Worm (Caenorhabditis elegans): ENCODE results near the gene prdm-14.

The prdm-14 gene

ce11 chrX:9014451-9014850 is 31.6 kb upstream of the prdm-14 start:
- TF ChIP-seq elt-1 (tag; optimal IDR thresholded peaks at IDR 0.05; ENCODE audit: borderline replicate concordance, insufficient read depth) (no peak), elt-3 (tag; optimal IDR thresholded peaks at IDR 0.05) (no peak), ceh-83 (GFP tag; optimal IDR thresholded peaks at IDR 0.05) (no peak)

DNA sequence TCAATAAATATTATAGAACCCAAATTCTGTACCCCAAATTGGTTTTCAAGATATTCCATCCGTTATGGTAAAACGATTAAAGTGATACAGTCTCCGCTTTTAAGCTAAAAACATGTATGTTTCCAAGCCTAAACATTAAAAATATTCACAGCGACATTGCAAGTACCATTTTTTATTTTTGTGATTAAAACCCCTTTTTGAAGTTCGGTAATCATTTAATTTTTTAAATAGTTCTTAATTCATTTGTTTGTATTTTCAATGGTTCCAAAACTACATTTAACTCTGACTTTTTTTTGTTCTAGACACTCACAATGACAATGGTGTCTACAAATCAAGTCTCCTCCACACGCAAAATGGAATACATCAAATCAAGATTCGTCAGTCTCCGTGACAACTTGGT is 30.6 kb upstream of the prdm-14 start, which contains the start of gene T25B6.4:
Gene T25B6.4 (plus strand): TSS at position 301 of the 400 bp plus-strand sequence.
- no peak for TF ChIP-seq pha-4 (tag; optimal IDR thresholded peaks at IDR 0.05)
- TF ChIP-seq nhr-12 (tag; optimal IDR thresholded peaks at IDR 0.05), result no peak
- no peak for TF ChIP-seq unc-62 (GFP tag; optimal IDR thresholded peaks at IDR 0.05)
- no peak for TF ChIP-seq blmp-1 (tag; optimal IDR thresholded peaks at IDR 0.05)
- TF ChIP-seq snpc-4 (tag; optimal IDR thresholded peaks at IDR 0.05), result no peak
- no peak for TF ChIP-seq drap-1 (GFP tag; optimal IDR thresholded peaks at IDR 0.05)
- no peak for TF ChIP-seq lsy-2 (tag; optimal IDR thresholded peaks at IDR 0.05)
- no peak for TF ChIP-seq mep-1 (tag; optimal IDR thresholded peaks at IDR 0.05)
- TF ChIP-seq hlh-1 (tag; optimal IDR thresholded peaks at IDR 0.05), result no peak
- TF ChIP-seq sem-2 (GFP tag; optimal IDR thresholded peaks at IDR 0.05), result no peak

ce11 chrX:9021645-9022044 is 24.4 kb upstream of the prdm-14 start, which contains the start of gene T25B6.5:
T25B6.5 (minus strand) TSS chrX:9021745.
- no peak for TF ChIP-seq sptf-1 (tag; optimal IDR thresholded peaks at IDR 0.05)
- no peak for TF ChIP-seq unc-62 (GFP tag; optimal IDR thresholded peaks at IDR 0.05)
- no peak for TF ChIP-seq zip-8 (tag; optimal IDR thresholded peaks at IDR 0.05)
- no peak for TF ChIP-seq sem-2 (GFP tag; optimal IDR thresholded peaks at IDR 0.05)
- TF ChIP-seq bed-3 (GFP tag; optimal IDR thresholded peaks at IDR 0.05), result no peak
- TF ChIP-seq unc-120 (tag; optimal IDR thresholded peaks at IDR 0.05; ENCODE audit: poor library complexity, severe bottlenecking), result no peak
- TF ChIP-seq nhr-12 (tag; optimal IDR thresholded peaks at IDR 0.05), result no peak
- TF ChIP-seq cnd-1 (tag; optimal IDR thresholded peaks at IDR 0.05), result no peak
- no peak for TF ChIP-seq blmp-1 (tag; optimal IDR thresholded peaks at IDR 0.05)
- no peak for TF ChIP-seq lsy-2 (tag; optimal IDR thresholded peaks at IDR 0.05)

- TF ChIP-seq lin-13 (tag; optimal IDR thresholded peaks at IDR 0.05), result no peak
- TF ChIP-seq nhr-2 (tag; optimal IDR thresholded peaks at IDR 0.05), result no peak
- no peak for TF ChIP-seq unc-62 (GFP tag; optimal IDR thresholded peaks at IDR 0.05)
Observed at ce11 chrX:9022779-9023178, 23.2 kb upstream of the prdm-14 start, which contains the start of gene T25B6.6. T25B6.6 (minus strand) TSS chrX:9022879.

DNA sequence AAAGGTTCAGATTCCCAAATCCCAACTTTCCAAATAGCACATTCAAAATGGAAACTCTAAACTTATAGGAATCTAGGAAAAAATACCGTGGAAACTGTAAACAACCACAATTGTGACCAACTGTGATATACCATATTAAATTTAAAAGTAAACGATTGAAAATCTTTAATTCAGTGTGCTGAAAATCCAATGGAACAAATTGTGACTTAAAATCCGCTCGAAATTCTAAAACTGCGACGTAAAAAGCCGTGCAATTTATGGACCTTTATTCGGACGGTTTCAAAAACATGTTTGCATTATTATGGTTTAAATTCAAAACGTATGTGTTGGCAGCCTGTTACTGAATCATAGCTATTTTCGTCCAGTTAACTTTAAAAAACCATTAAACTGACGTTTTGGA is 22.2 kb upstream of the prdm-14 start:
- TF ChIP-seq zip-8 (tag; optimal IDR thresholded peaks at IDR 0.05) (no peak), unc-120 (tag; optimal IDR thresholded peaks at IDR 0.05; ENCODE audit: poor library complexity, severe bottlenecking) (no peak), bed-3 (GFP tag; optimal IDR thresholded peaks at IDR 0.05) (no peak), flh-1 (GFP tag; optimal IDR thresholded peaks at IDR 0.05) (no peak), nhr-12 (tag; optimal IDR thresholded peaks at IDR 0.05) (no peak), lsy-2 (tag; optimal IDR thresholded peaks at IDR 0.05) (no peak), tbx-8 (GFP tag; optimal IDR thresholded peaks at IDR 0.05) (no peak), drap-1 (GFP tag; optimal IDR thresholded peaks at IDR 0.05) (no peak), blmp-1 (tag; optimal IDR thresholded peaks at IDR 0.05) (no peak), ham-2 (GFP tag; optimal IDR thresholded peaks at IDR 0.05) (no peak), elt-3 (tag; optimal IDR thresholded peaks at IDR 0.05) (no peak), nhr-28 (tag; optimal IDR thresholded peaks at IDR 0.05) (no peak), hlh-1 (tag; optimal IDR thresholded peaks at IDR 0.05) (no peak), mep-1 (tag; optimal IDR thresholded peaks at IDR 0.05) (no peak), ztf-11 (tag; optimal IDR thresholded peaks at IDR 0.05) (no peak), unc-39 (tag; optimal IDR thresholded peaks at IDR 0.05) (no peak), sem-2 (GFP tag; optimal IDR thresholded peaks at IDR 0.05) (no peak)

- no peak for TF ChIP-seq unc-62 (GFP tag; optimal IDR thresholded peaks at IDR 0.05)
- no peak for TF ChIP-seq hlh-1 (tag; optimal IDR thresholded peaks at IDR 0.05)
- no peak for TF ChIP-seq pha-4 (tag; optimal IDR thresholded peaks at IDR 0.05)
- no peak for TF ChIP-seq lsy-2 (tag; optimal IDR thresholded peaks at IDR 0.05)
- TF ChIP-seq unc-120 (tag; optimal IDR thresholded peaks at IDR 0.05; ENCODE audit: poor library complexity, severe bottlenecking), result no peak
- no peak for TF ChIP-seq flh-1 (GFP tag; optimal IDR thresholded peaks at IDR 0.05)
- TF ChIP-seq ceh-83 (GFP tag; optimal IDR thresholded peaks at IDR 0.05), result peak; percentile 8
Observed at ce11 chrX:9024270-9024669, 21.7 kb upstream of the prdm-14 start.

DNA sequence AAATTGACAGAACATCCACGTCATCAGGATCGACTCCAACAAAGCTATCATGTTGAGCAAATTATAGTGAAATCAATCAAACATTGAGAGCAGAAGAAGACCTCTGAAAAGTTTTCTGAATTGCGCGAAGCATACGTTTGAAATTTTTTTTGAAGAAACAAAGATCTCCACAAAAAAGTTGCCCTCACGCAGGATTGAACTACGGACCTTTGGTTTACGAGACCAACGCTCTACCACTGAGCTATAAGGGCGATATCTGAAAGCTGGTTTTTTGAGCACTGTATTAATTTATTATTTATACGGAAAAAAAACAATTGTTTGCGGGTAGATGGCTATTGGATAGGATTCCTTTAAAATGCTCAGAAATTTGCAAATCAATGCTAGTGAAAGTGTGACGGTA is 20.5 kb upstream of the prdm-14 start:
- TF ChIP-seq ztf-11 (tag; optimal IDR thresholded peaks at IDR 0.05) (no peak), blmp-1 (tag; optimal IDR thresholded peaks at IDR 0.05) (no peak), sem-2 (GFP tag; optimal IDR thresholded peaks at IDR 0.05) (no peak), lsy-2 (tag; optimal IDR thresholded peaks at IDR 0.05) (no peak), ceh-83 (GFP tag; optimal IDR thresholded peaks at IDR 0.05) (no peak), mab-5 (tag; optimal IDR thresholded peaks at IDR 0.05) (no peak), hlh-1 (tag; optimal IDR thresholded peaks at IDR 0.05) (no peak), tbx-8 (GFP tag; optimal IDR thresholded peaks at IDR 0.05) (no peak), sptf-1 (tag; optimal IDR thresholded peaks at IDR 0.05) (no peak), snpc-4 (tag; optimal IDR thresholded peaks at IDR 0.05) (no peak), nhr-237 (tag; optimal IDR thresholded peaks at IDR 0.05) (no peak), lin-13 (tag; optimal IDR thresholded peaks at IDR 0.05) (no peak), ceh-43 (GFP tag; optimal IDR thresholded peaks at IDR 0.05) (no peak)

All from whole organism, mixed stage, embryonic.